Worm (Caenorhabditis elegans) whole organism, L1 larva: Measurements from ENCODE around the gene btb-6.

Source experiments
- ama-1 ChIP-seq: fragments of 150-350 bp; optimal IDR thresholded peaks from 2 replicates; lab custom pipeline; 2014
- dpl-1 ChIP-seq, 3 experiments: fragments of 150-350 bp in 2 of 3; sonication (generic microtip) in 1 of 3; optimal IDR thresholded peaks; 2 replicates each; lab custom pipeline; 2014 to 2017; ENCODE audit warnings: missing biosample characterization in 3 of 3, missing genetic modification characterization in 3 of 3, missing genetic modification reagents in 3 of 3
- fkh-10 ChIP-seq: sonication (generic microtip); optimal IDR thresholded peaks from 2 replicates; lab custom pipeline; 2017; ENCODE audit warnings: missing biosample characterization, missing genetic modification reagents, missing genetic modification characterization
- grh-1 ChIP-seq: fragments of 200-800 bp; sonication (Bioruptor generic); IDR thresholded peaks from 2 replicates; pipeline ENCODE4 v1.3.6; 2022; ENCODE audit warnings: missing genetic modification reagents, missing genetic modification characterization, missing compliant biosample characterization
- nhr-11 ChIP-seq: fragments of 150-350 bp; optimal IDR thresholded peaks from 2 replicates; lab custom pipeline; 2014; ENCODE audit warnings: missing biosample characterization, missing genetic modification characterization
- xbp-1 ChIP-seq: sonication (generic microtip); optimal IDR thresholded peaks from 2 replicates; lab custom pipeline; 2016; ENCODE audit warnings: missing genetic modification characterization, missing compliant biosample characterization
- zip-4 ChIP-seq: fragments of 200-800 bp; sonication (Bioruptor generic); optimal IDR thresholded peaks from 2 replicates; lab custom pipeline; 2018; ENCODE audit warnings: mild to moderate bottlenecking, missing genetic modification characterization, moderate library complexity, missing compliant biosample characterization

DNA sequence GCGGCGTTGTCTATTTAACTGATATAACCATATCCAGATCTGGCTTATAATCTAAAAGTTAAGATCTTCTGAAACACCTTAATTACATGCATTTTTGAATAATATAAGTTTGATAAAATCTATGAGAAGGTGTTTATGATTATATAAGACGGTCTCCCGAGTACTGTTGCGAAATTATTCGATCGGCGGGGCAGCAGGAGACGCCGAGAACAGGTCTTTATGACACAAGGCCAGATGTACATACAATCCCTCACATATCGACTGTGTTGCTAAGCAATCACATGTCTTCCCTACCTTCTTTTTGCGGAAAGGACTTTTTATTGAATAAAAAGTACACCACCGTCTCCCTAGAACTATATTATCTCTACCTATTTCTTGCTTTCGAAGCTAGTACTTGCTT, 41.5 kb downstream of the btb-6 start, which contains the start of gene fbxb-53:
- TF ChIP-seq fkh-10 (GFP tag; lab: Kevin White, UChicago) (no peak), grh-1 (no peak), xbp-1 (no peak), nhr-11 (tag; lab: Kevin White, UChicago) (no peak), dpl-1 (GFP tag; optimal IDR thresholded peaks at IDR 0.05; lab: Kevin White, UChicago) (no peak), zip-4 (GFP tag; lab: Kevin White, UChicago) (no peak), ama-1 (lab: Kevin White, UChicago) (no peak)
